Fruit fly (Drosophila melanogaster) whole organism, embryonic: Measurements from ENCODE around the gene CG17362.
A peak's percentile ranks its signal among the peaks of the same experiment; 100 is the strongest.

Experiments used
- Adf1 ChIP-seq: fragments of 200-800 bp; sonication (Bioruptor generic); IDR thresholded peaks from 2 replicates; pipeline ENCODE4 v1.3.6; 2022; ENCODE audit warnings: missing biosample characterization, missing genetic modification characterization
- B-H2 ChIP-seq: fragments of 200-800 bp; sonication (Bioruptor generic); optimal IDR thresholded peaks from 2 replicates; lab custom pipeline; 2018; ENCODE audit warnings: missing biosample characterization, mild to moderate bottlenecking, missing genetic modification characterization
- Bgb ChIP-seq: fragments of 200-800 bp; sonication (Bioruptor generic); IDR thresholded peaks from 2 replicates; pipeline ENCODE4 v1.3.6; 2022; ENCODE audit warnings: missing biosample characterization, missing genetic modification characterization; ENCODE audit not compliant: partially characterized antibody
- CG10209 ChIP-seq: fragments of 200-800 bp; sonication (Bioruptor generic); optimal IDR thresholded peaks from 3 replicates; lab custom pipeline; 2017; ENCODE audit warnings: missing biosample characterization, mild to moderate bottlenecking, missing genetic modification characterization, missing genetic modification reagents
- CG10274 ChIP-seq: fragments of 200-800 bp; sonication (Bioruptor generic); optimal IDR thresholded peaks from 3 replicates; lab custom pipeline; 2017; ENCODE audit warnings: missing biosample characterization, mild to moderate bottlenecking, missing genetic modification characterization
- CG10654 ChIP-seq: fragments of 200-800 bp; sonication (Bioruptor generic); optimal IDR thresholded peaks from 2 replicates; lab custom pipeline; 2016; ENCODE audit warnings: missing biosample characterization, missing genetic modification characterization
- CG11085 ChIP-seq: fragments of 200-800 bp; sonication (Bioruptor generic); IDR thresholded peaks from 2 replicates; pipeline ENCODE4 v1.3.6; 2022; ENCODE audit warnings: missing biosample characterization, missing genetic modification characterization
- CG13123 ChIP-seq: fragments of 200-800 bp; sonication (Bioruptor generic); optimal IDR thresholded peaks from 2 replicates; lab custom pipeline; 2016; ENCODE audit warnings: missing biosample characterization, missing genetic modification characterization
- CG13894 ChIP-seq: fragments of 200-800 bp; sonication (Bioruptor generic); optimal IDR thresholded peaks from 3 replicates; lab custom pipeline; 2018; ENCODE audit warnings: missing biosample characterization, mild to moderate bottlenecking, missing genetic modification characterization, moderate library complexity
- CG15011 ChIP-seq: fragments of 200-800 bp; sonication (Bioruptor generic); optimal IDR thresholded peaks from 3 replicates; lab custom pipeline; 2018; ENCODE audit warnings: missing biosample characterization, mild to moderate bottlenecking, missing genetic modification characterization
- CG18011 ChIP-seq: fragments of 200-800 bp; sonication (Bioruptor generic); optimal IDR thresholded peaks from 2 replicates; lab custom pipeline; 2017; ENCODE audit warnings: missing biosample characterization, missing genetic modification characterization, mild to moderate bottlenecking, moderate library complexity, missing genotype
- CG18619 ChIP-seq: fragments of 200-800 bp; sonication (Bioruptor generic); optimal IDR thresholded peaks from 3 replicates; lab custom pipeline; 2017; ENCODE audit warnings: missing biosample characterization, mild to moderate bottlenecking, missing genetic modification characterization
- CG30431 ChIP-seq: fragments of 200-800 bp; sonication (Bioruptor generic); optimal IDR thresholded peaks from 2 replicates; lab custom pipeline; 2017; ENCODE audit warnings: missing biosample characterization, missing genetic modification characterization
- CG4360 ChIP-seq: fragments of 200-800 bp; sonication (Bioruptor generic); IDR thresholded peaks from 2 replicates; pipeline ENCODE4 v1.3.6; 2022; ENCODE audit warnings: missing biosample characterization, missing genetic modification characterization
- CG5953 ChIP-seq: fragments of 200-800 bp; sonication (Bioruptor generic); IDR thresholded peaks from 2 replicates; pipeline ENCODE4 v1.3.6; 2022; ENCODE audit warnings: missing biosample characterization, missing genetic modification characterization
- CG8290 ChIP-seq, 3 experiments: fragments of 200-800 bp; sonication (Bioruptor generic); optimal IDR thresholded peaks; 2 replicates each; lab custom pipeline; 2016 to 2019; ENCODE audit warnings: missing biosample characterization in 3 of 3, missing genetic modification characterization in 3 of 3, mild to moderate bottlenecking in 2 of 3, moderate library complexity in 1 of 3
- CG8478 ChIP-seq: fragments of >200 bp; optimal IDR thresholded peaks from 2 replicates; lab custom pipeline; 2018
- Dref ChIP-seq: fragments of 200-800 bp; sonication (Bioruptor generic); IDR thresholded peaks from 2 replicates; pipeline ENCODE4 v1.3.6; 2022; ENCODE audit warnings: missing biosample characterization, missing genetic modification characterization
- E2f2 ChIP-seq: fragments of 200-800 bp; sonication (Bioruptor generic); IDR thresholded peaks from 2 replicates; pipeline ENCODE4 v1.3.6; 2022; ENCODE audit warnings: missing biosample characterization, missing genetic modification characterization
- Jarid2 ChIP-seq: fragments of 200-800 bp; sonication (Bioruptor generic); optimal IDR thresholded peaks from 3 replicates; lab custom pipeline; 2017; ENCODE audit warnings: mild to moderate bottlenecking, missing biosample characterization, missing genetic modification reagents, missing genetic modification characterization
- Meics ChIP-seq: fragments of 200-800 bp; sonication (Bioruptor generic); optimal IDR thresholded peaks from 2 replicates; lab custom pipeline; 2017; ENCODE audit warnings: missing biosample characterization, mild to moderate bottlenecking, missing genetic modification characterization
- Ravus ChIP-seq: fragments of 200-800 bp; sonication (Bioruptor generic); IDR thresholded peaks from 2 replicates; pipeline ENCODE4 v1.3.6; 2022; ENCODE audit warnings: missing biosample characterization, missing genetic modification characterization
- Rx ChIP-seq: fragments of 200-800 bp; sonication (Bioruptor generic); IDR thresholded peaks from 2 replicates; pipeline ENCODE4 v1.3.6; 2022; ENCODE audit warnings: missing biosample characterization, missing genetic modification characterization
- aop ChIP-seq: fragments of 200-800 bp; sonication (Bioruptor generic); IDR thresholded peaks from 2 replicates; pipeline ENCODE4 v1.3.6; 2022; ENCODE audit warnings: missing biosample characterization, missing genetic modification characterization
- ato ChIP-seq: fragments of 200-800 bp; sonication (Bioruptor generic); IDR thresholded peaks from 2 replicates; pipeline ENCODE4 v1.3.6; 2022; ENCODE audit warnings: missing biosample characterization, missing genetic modification characterization; ENCODE audit not compliant: partially characterized antibody
- bbx ChIP-seq: fragments of 200-800 bp; sonication (Bioruptor generic); IDR thresholded peaks from 2 replicates; pipeline ENCODE4 v1.3.6; 2022; ENCODE audit warnings: missing biosample characterization, missing genetic modification characterization; ENCODE audit not compliant: partially characterized antibody
- chinmo ChIP-seq: fragments of 200-800 bp; sonication (Bioruptor generic); IDR thresholded peaks from 4 replicates; pipeline ENCODE4 v1.3.6; 2022; ENCODE audit warnings: missing biosample characterization, missing genetic modification characterization; ENCODE audit not compliant: partially characterized antibody
- chn ChIP-seq: fragments of 200-800 bp; sonication (Bioruptor generic); optimal IDR thresholded peaks from 2 replicates; lab custom pipeline; 2016; ENCODE audit warnings: missing biosample characterization, missing genetic modification characterization
- en ChIP-seq: fragments of 200-800 bp; sonication (Bioruptor generic); optimal IDR thresholded peaks from 2 replicates; lab custom pipeline; 2016; ENCODE audit warnings: missing biosample characterization, missing genetic modification characterization
- eve ChIP-seq, 2 experiments: fragments of >200 bp; optimal IDR thresholded peaks; 2 replicates each; lab custom pipeline; 2017; ENCODE audit warnings: missing biosample characterization in 2 of 2, missing genetic modification characterization in 2 of 2
- ftz-f1 ChIP-seq: fragments of 200-800 bp; sonication (Bioruptor generic); optimal IDR thresholded peaks from 2 replicates; lab custom pipeline; 2016; ENCODE audit warnings: missing biosample characterization, missing genetic modification characterization
- hbn ChIP-seq: fragments of 200-800 bp; sonication (Bioruptor generic); IDR thresholded peaks from 2 replicates; pipeline ENCODE4 v1.3.6; 2022; ENCODE audit warnings: missing biosample characterization, missing genetic modification characterization; ENCODE audit not compliant: partially characterized antibody
- inv ChIP-seq: fragments of 200-800 bp; sonication (Bioruptor generic); IDR thresholded peaks from 2 replicates; pipeline ENCODE4 v1.3.6; 2022; ENCODE audit warnings: missing biosample characterization, missing genetic modification characterization; ENCODE audit not compliant: partially characterized antibody
- kay ChIP-seq: fragments of 200-800 bp; sonication (Bioruptor generic); optimal IDR thresholded peaks from 2 replicates; lab custom pipeline; 2016; ENCODE audit warnings: missing biosample characterization, missing genetic modification characterization
- knrl ChIP-seq: fragments of 200-800 bp; sonication (Bioruptor generic); IDR thresholded peaks from 3 replicates; pipeline ENCODE4 v1.3.6; 2022; ENCODE audit warnings: missing biosample characterization, missing genetic modification characterization; ENCODE audit not compliant: partially characterized antibody
- lbe ChIP-seq: fragments of 200-800 bp; sonication (Bioruptor generic); optimal IDR thresholded peaks from 2 replicates; lab custom pipeline; 2016; ENCODE audit warnings: missing biosample characterization, mild to moderate bottlenecking, missing genetic modification characterization
- nerfin-2 ChIP-seq: fragments of 200-800 bp; sonication (Bioruptor generic); IDR thresholded peaks from 2 replicates; pipeline ENCODE4 v1.3.6; 2022; ENCODE audit warnings: missing biosample characterization, missing genetic modification characterization; ENCODE audit not compliant: partially characterized antibody
- rib ChIP-seq: fragments of 200-800 bp; sonication (Bioruptor generic); IDR thresholded peaks from 2 replicates; pipeline ENCODE4 v1.3.6; 2022; ENCODE audit warnings: missing biosample characterization, missing genetic modification characterization
- sob ChIP-seq: fragments of 200-800 bp; sonication (Bioruptor generic); IDR thresholded peaks from 2 replicates; pipeline ENCODE4 v1.3.6; 2022; ENCODE audit warnings: missing biosample characterization, missing genetic modification characterization
- sr ChIP-seq: fragments of 200-800 bp; sonication (Bioruptor generic); IDR thresholded peaks from 3 replicates; pipeline ENCODE4 v1.3.6; 2022; ENCODE audit warnings: missing biosample characterization, missing genetic modification characterization
- tio ChIP-seq: fragments of 200-800 bp; sonication (Bioruptor generic); optimal IDR thresholded peaks from 2 replicates; lab custom pipeline; 2017; ENCODE audit warnings: missing biosample characterization, missing genetic modification characterization, inconsistent platforms
- tna ChIP-seq: fragments of 200-800 bp; sonication (Bioruptor generic); IDR thresholded peaks from 2 replicates; pipeline ENCODE4 v1.3.6; 2022; ENCODE audit warnings: missing biosample characterization, missing genetic modification characterization; ENCODE audit not compliant: partially characterized antibody

The CG17362 gene

dm6 chr3L:13939151-13939499, 47.3 kb upstream of the CG17362 start, which contains the start of gene CG32137 (continued):
- TF ChIP-seq CG13894 (peak; percentile 95), CG10209 (no peak), Jarid2 (GFP tag; lab: Kevin White, UChicago) (peak; percentile 97), sob (GFP tag; lab: Robert Waterston, UW) (0 out of 2 replicates have a peak, but pooled peaks have one; percentile 5), bbx (GFP tag; lab: Robert Waterston, UW) (peak; percentile 68), inv (peak; percentile 31; the same call in 1 of the 2 replicates), tio (GFP tag; lab: Kevin White, UChicago) (no peak), E2f2 (GFP tag; lab: Robert Waterston, UW) (0 out of 2 replicates have a peak, but pooled peaks have one; percentile 4), tna (GFP tag; lab: Robert Waterston, UW) (0 out of 2 replicates have a peak, but pooled peaks have one; percentile 47), Dref (no peak), CG8290 (GFP tag; optimal IDR thresholded peaks at IDR 0.05; lab: Kevin White, UChicago) (no peak), CG8290 (tag; optimal IDR thresholded peaks at IDR 0.05; lab: Kevin White, UChicago) (peak in 1 of 2 experiments; percentile 43), CG8478 (lab: Kevin White, UChicago) (no peak), Ravus (GFP tag; lab: Robert Waterston, UW) (no peak), ftz-f1 (GFP tag; lab: Kevin White, UChicago) (peak; percentile 12), sr (GFP tag; lab: Robert Waterston, UW) (peak; percentile 59; the same call in 1 of the 3 replicates), kay (peak; percentile 43), CG18011 (no peak), Bgb (peak; percentile 70), ato (GFP tag; lab: Robert Waterston, UW) (peak; percentile 42; the same call in 1 of the 2 replicates), CG4360 (GFP tag; lab: Robert Waterston, UW) (peak; percentile 58; the same call in 1 of the 2 replicates), CG5953 (GFP tag; lab: Robert Waterston, UW) (0 out of 2 replicates have a peak, but pooled peaks have one; percentile 18), B-H2 (GFP tag; lab: Kevin White, UChicago) (peak; percentile 10), CG13123 (no peak), chinmo (peak; percentile 96; the same call in 3 of the 4 replicates), aop (0 out of 2 replicates have a peak, but pooled peaks have one; percentile 29), rib (peak; percentile 81; the same call in 1 of the 2 replicates), Meics (peak; percentile 99), CG10654 (GFP tag; lab: Kevin White, UChicago) (no peak), CG11085 (no peak), CG15011 (no peak), knrl (GFP tag; lab: Robert Waterston, UW) (no peak), Adf1 (GFP tag; lab: Robert Waterston, UW) (peak; percentile 79), hbn (GFP tag; lab: Robert Waterston, UW) (0 out of 2 replicates have a peak, but pooled peaks have one; percentile 26)

dm6 chr3L:13946003-13946402, 40.4 kb upstream of the CG17362 start:
- no peak for TF ChIP-seq Rx (GFP tag; lab: Robert Waterston, UW)
- no peak for TF ChIP-seq CG30431 (GFP tag; lab: Kevin White, UChicago)
- peak in 1 of 2 experiments; percentile 13 for TF ChIP-seq eve (GFP tag; optimal IDR thresholded peaks at IDR 0.05; lab: Kevin White, UChicago)
- TF ChIP-seq chinmo: peak; percentile 64; the same call in 1 of the 4 replicates
- TF ChIP-seq lbe: peak; percentile 17
- no peak for TF ChIP-seq nerfin-2 (GFP tag; lab: Robert Waterston, UW)
- no peak for TF ChIP-seq CG10274 (GFP tag; lab: Kevin White, UChicago)
- no peak for TF ChIP-seq chn (GFP tag; lab: Kevin White, UChicago)
- no peak for TF ChIP-seq CG18619
- no peak for TF ChIP-seq en (GFP tag; lab: Kevin White, UChicago)
